Worm (Caenorhabditis elegans): ENCODE data around the gene sru-7.

sru-7 gene

DNA sequence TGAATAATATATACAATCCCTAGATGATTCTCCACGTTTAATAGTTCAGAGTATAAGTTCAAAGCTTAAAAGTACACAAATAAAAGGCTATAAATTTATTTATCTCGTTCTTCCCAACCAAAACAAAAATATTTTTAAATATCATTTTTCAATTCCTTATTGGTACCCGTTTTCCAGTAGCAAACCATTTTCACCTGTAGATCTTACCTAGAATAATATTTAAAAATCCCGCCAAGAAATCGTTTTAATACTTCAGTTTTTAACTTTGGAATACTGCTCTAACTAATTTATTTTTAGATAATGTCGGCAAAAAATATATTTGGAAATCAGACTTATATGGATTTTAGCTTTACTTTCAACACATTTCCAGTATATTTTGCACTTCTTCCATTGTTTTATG, at the start of gene sru-7:
Gene sru-7 (plus strand): TSS at position 301 of the 400 bp plus-strand sequence.
- TF ChIP-seq scrt-1 (GFP tag; IDR thresholded peaks at IDR 0.05) (no peak), pes-1 (GFP tag; IDR thresholded peaks at IDR 0.05) (no peak), hmg-4 (GFP tag; optimal IDR thresholded peaks at IDR 0.05) (no peak), flt-1 (GFP tag; IDR thresholded peaks at IDR 0.05) (no peak), sea-1 (GFP tag; conservative IDR thresholded peaks at IDR 0.05) (no peak), ets-7 (tag; optimal IDR thresholded peaks at IDR 0.05) (no peak), tra-4 (tag; optimal IDR thresholded peaks at IDR 0.05) (no peak), aly-1 (tag; optimal IDR thresholded peaks at IDR 0.05) (no peak), ama-1 (optimal IDR thresholded peaks at IDR 0.05) (no peak), tbx-11 (GFP tag; IDR thresholded peaks at IDR 0.05) (no peak)

DNA sequence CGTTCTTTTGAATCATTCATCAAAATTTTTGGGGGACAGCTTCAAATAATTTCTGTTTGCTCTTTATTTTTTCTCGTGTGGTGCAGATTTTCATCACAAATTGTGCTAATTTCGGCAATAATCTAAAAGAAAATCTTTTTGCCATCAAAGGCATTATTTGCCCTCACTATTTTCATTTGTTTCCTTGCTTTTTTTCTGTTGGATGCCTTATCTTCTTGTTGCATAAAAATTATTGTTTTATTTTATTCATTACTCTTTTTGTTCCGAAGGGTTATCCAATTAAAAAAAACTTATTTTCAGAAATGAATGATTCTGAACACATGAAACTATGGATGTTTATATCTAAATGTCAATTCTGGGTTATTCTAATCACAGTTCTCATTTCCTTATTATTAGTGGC, 45.4 kb upstream of the sru-7 start, which contains the start of gene T01B11.1:
Gene T01B11.1 (plus strand): TSS at position 301 of the 400 bp plus-strand sequence.
- no peak for TF ChIP-seq pes-1 (GFP tag; IDR thresholded peaks at IDR 0.05)
- TF ChIP-seq ama-1 (optimal IDR thresholded peaks at IDR 0.05), result no peak
- no peak for TF ChIP-seq tbx-11 (GFP tag; IDR thresholded peaks at IDR 0.05)

DNA sequence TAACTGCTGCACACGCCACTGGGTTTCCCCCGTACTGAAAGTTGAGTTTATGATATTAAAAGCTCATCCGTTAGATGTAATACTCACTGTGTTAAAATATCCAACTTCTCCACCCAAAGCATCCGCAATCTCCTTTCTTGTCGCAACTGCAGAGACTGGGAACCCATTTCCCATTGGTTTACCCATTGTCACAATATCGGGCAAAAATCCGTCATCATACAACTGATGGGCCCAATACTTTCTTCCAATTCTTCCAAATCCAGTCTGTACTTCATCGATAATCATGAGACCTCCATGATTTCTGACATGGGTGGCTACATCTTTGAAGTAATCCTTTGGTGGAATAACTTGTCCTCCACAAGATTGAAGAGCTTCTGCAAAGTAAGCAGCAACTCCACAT, 42.5 kb upstream of the sru-7 start:
- TF ChIP-seq aly-1 (tag; optimal IDR thresholded peaks at IDR 0.05) (no peak), pes-1 (GFP tag; IDR thresholded peaks at IDR 0.05) (no peak), tra-4 (tag; optimal IDR thresholded peaks at IDR 0.05) (no peak), ceh-36 (tag; optimal IDR thresholded peaks at IDR 0.05) (no peak), sea-1 (GFP tag; conservative IDR thresholded peaks at IDR 0.05) (no peak), flt-1 (GFP tag; IDR thresholded peaks at IDR 0.05) (no peak), ama-1 (optimal IDR thresholded peaks at IDR 0.05) (no peak), hnd-1 (tag; optimal IDR thresholded peaks at IDR 0.05) (no peak), tbx-11 (GFP tag; IDR thresholded peaks at IDR 0.05) (no peak), scrt-1 (GFP tag; IDR thresholded peaks at IDR 0.05) (no peak), hmbx-1 (tag; optimal IDR thresholded peaks at IDR 0.05) (no peak), tbx-37 (GFP tag; conservative IDR thresholded peaks at IDR 0.05) (no peak), ets-7 (tag; optimal IDR thresholded peaks at IDR 0.05) (no peak)

DNA sequence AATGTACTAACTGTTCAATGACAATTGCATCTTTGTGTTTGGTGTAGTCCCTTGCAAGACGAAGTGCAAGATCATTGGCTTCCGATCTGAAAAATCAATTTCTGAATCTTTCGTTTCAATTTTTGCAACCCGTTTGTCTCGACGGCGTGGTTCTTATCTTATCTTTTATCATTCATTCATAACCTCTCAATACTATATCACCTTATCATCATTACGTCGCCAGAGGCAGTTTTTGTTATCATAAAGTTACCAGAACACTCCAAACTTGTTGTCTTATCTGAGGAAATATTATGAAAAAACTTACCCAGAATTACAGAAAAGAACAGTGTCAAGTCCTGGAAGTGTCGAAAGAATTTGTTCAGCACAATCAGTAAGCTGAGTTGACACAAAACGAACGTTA, 41.8 kb upstream of the sru-7 start:
- TF ChIP-seq ama-1 (optimal IDR thresholded peaks at IDR 0.05) (no peak), B0310.2 (tag; optimal IDR thresholded peaks at IDR 0.05) (no peak), aly-1 (tag; optimal IDR thresholded peaks at IDR 0.05) (no peak), hmbx-1 (tag; optimal IDR thresholded peaks at IDR 0.05) (no peak), tbx-11 (GFP tag; IDR thresholded peaks at IDR 0.05) (no peak), sea-1 (GFP tag; conservative IDR thresholded peaks at IDR 0.05) (no peak), tra-4 (tag; optimal IDR thresholded peaks at IDR 0.05) (no peak), tbx-37 (GFP tag; conservative IDR thresholded peaks at IDR 0.05) (no peak), pes-1 (GFP tag; IDR thresholded peaks at IDR 0.05) (no peak), F13C5.2 (tag; optimal IDR thresholded peaks at IDR 0.05) (no peak), ceh-13 (GFP tag; optimal IDR thresholded peaks at IDR 0.05) (no peak), flt-1 (GFP tag; IDR thresholded peaks at IDR 0.05) (no peak), hmg-4 (GFP tag; optimal IDR thresholded peaks at IDR 0.05) (no peak), ets-7 (tag; optimal IDR thresholded peaks at IDR 0.05) (no peak)

DNA sequence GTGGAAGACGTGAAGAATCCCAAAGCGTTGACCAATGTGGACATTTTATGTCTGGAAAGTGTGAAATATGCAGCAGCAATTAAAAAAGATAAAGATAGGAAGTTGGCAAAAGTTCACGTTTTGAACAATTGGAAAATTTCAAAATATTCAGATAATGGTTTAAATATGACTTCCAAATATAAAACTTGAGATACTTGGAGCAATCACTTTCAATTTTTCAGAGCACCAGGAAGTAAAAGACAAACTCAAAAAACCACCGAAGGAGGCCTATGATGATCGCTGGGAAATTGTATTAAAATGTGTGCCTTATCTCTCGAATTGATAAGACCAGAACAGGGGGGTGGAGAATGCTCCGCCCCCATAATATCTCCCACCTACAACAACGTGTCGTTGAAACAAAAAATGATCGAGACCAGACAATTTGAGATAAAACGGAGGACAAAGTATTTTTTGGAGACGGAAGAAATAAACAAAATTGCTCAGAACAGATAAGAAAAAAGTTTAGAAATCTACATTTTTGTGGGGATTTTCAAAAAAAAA, 40.6 kb upstream of the sru-7 start, which contains the start of gene eppl-1:
Gene eppl-1 (minus strand): TSS at position 51 of the 540 bp plus-strand sequence.
- TF ChIP-seq scrt-1 (GFP tag; IDR thresholded peaks at IDR 0.05) (no peak), hmbx-1 (tag; optimal IDR thresholded peaks at IDR 0.05) (no peak), hnd-1 (tag; optimal IDR thresholded peaks at IDR 0.05) (no peak), ceh-13 (GFP tag; optimal IDR thresholded peaks at IDR 0.05) (no peak)

DNA sequence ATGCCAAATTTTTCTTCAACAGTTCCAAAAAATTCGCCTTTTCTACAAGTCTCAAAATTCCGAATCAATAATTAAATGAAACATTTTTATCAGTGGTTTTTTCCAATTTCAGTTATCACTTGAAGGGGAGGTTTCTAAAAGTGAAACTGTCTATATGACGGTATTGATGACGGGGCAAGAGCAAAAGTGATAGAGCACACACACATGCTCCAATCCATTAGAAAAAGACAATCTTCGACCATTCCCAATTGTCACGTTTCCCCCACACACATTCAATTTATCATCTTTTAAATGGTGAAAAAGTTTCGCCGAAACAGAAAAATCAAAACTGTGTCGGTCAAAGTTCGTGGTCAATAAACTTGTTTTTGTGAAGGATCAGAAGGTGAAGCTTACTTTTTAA, 39.2 kb upstream of the sru-7 start:
- TF ChIP-seq aly-1 (tag; optimal IDR thresholded peaks at IDR 0.05) (no peak), tra-4 (tag; optimal IDR thresholded peaks at IDR 0.05) (no peak), tbx-11 (GFP tag; IDR thresholded peaks at IDR 0.05) (no peak), hmbx-1 (tag; optimal IDR thresholded peaks at IDR 0.05) (no peak), flt-1 (GFP tag; IDR thresholded peaks at IDR 0.05) (no peak), ama-1 (optimal IDR thresholded peaks at IDR 0.05) (no peak), sea-1 (GFP tag; conservative IDR thresholded peaks at IDR 0.05) (no peak), hnd-1 (tag; optimal IDR thresholded peaks at IDR 0.05) (no peak), pes-1 (GFP tag; IDR thresholded peaks at IDR 0.05) (no peak), ceh-13 (GFP tag; optimal IDR thresholded peaks at IDR 0.05) (no peak), tbx-37 (GFP tag; conservative IDR thresholded peaks at IDR 0.05) (no peak), ceh-36 (tag; optimal IDR thresholded peaks at IDR 0.05) (no peak), B0310.2 (tag; optimal IDR thresholded peaks at IDR 0.05) (no peak), F13C5.2 (tag; optimal IDR thresholded peaks at IDR 0.05) (no peak)

DNA sequence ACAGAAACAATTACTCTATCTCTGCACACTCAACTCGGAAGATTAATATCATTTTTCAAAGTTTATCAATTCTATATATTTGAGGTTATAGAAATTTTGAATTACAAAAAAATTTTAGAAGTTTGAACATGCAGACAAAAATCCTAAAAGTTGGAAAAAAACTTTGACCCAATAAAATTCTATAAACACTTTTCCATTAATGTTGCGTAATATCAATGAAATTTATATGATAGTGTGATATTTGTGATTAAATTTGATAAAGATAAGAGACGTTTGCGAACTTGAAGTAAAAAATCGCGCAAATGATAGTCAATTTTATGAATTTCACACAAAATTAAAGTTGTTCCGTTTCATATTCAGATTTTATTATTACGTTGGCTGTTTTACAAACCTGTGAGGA, 38.3 kb upstream of the sru-7 start:
- TF ChIP-seq ama-1 (optimal IDR thresholded peaks at IDR 0.05), result no peak
- no peak for TF ChIP-seq hmbx-1 (tag; optimal IDR thresholded peaks at IDR 0.05)
- no peak for TF ChIP-seq aly-1 (tag; optimal IDR thresholded peaks at IDR 0.05)
- TF ChIP-seq ets-7 (tag; optimal IDR thresholded peaks at IDR 0.05), result no peak
- no peak for TF ChIP-seq tbx-11 (GFP tag; IDR thresholded peaks at IDR 0.05)
- no peak for TF ChIP-seq tra-4 (tag; optimal IDR thresholded peaks at IDR 0.05)
- TF ChIP-seq sea-1 (GFP tag; conservative IDR thresholded peaks at IDR 0.05), result no peak
- no peak for TF ChIP-seq B0310.2 (tag; optimal IDR thresholded peaks at IDR 0.05)
- TF ChIP-seq hmg-4 (GFP tag; optimal IDR thresholded peaks at IDR 0.05), result no peak
- TF ChIP-seq pes-1 (GFP tag; IDR thresholded peaks at IDR 0.05), result no peak
- no peak for TF ChIP-seq tbx-37 (GFP tag; conservative IDR thresholded peaks at IDR 0.05)

DNA sequence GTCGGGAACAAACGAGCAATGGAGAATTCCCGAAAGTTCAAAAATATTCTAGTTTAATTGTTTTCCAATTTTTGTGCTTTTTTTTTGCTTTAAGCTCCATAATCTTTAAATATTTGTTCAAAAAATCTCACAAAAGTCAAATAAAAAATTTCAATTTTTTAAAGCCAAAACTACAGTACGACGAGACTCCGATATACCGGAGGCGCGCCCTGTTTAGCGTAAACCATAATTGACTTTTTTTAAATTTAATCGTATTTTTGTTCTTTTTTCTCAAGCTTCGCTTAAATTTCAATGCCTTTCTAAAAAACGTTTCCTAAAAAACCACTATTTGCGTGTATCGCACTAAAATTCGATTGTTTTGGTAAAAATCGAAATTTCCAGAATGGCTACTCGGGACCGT, 35.4 kb upstream of the sru-7 start, which contains the start of gene syx-4:
Gene syx-4 (plus strand): TSS at position 382 of the 400 bp plus-strand sequence.
- TF ChIP-seq scrt-1 (GFP tag; IDR thresholded peaks at IDR 0.05) (no peak), B0310.2 (tag; optimal IDR thresholded peaks at IDR 0.05) (no peak), flt-1 (GFP tag; IDR thresholded peaks at IDR 0.05) (no peak), ama-1 (optimal IDR thresholded peaks at IDR 0.05) (no peak), pes-1 (GFP tag; IDR thresholded peaks at IDR 0.05) (no peak), sea-1 (GFP tag; conservative IDR thresholded peaks at IDR 0.05) (no peak), ceh-13 (GFP tag; optimal IDR thresholded peaks at IDR 0.05) (no peak), aly-1 (tag; optimal IDR thresholded peaks at IDR 0.05) (no peak), tbx-11 (GFP tag; IDR thresholded peaks at IDR 0.05) (no peak), ets-7 (tag; optimal IDR thresholded peaks at IDR 0.05) (no peak), tbx-37 (GFP tag; conservative IDR thresholded peaks at IDR 0.05) (no peak)
